Worm (Caenorhabditis elegans) whole organism, L3 larva: Measurements from ENCODE around the gene appg-2.

Source experiments
- aly-2 ChIP-seq: fragments of 150-350 bp; optimal IDR thresholded peaks from 2 replicates; lab custom pipeline; 2014; ENCODE audit warnings: missing biosample characterization, missing genetic modification characterization
- ama-1 ChIP-seq: fragments of 150-350 bp; optimal IDR thresholded peaks from 2 replicates; lab custom pipeline; 2018
- ceh-9 ChIP-seq: sonication (generic microtip); optimal IDR thresholded peaks from 2 replicates; lab custom pipeline; 2018; ENCODE audit warnings: missing biosample characterization, missing genetic modification characterization
- fkh-10 ChIP-seq: sonication (generic microtip); optimal IDR thresholded peaks from 2 replicates; lab custom pipeline; 2017; ENCODE audit warnings: missing biosample characterization, missing genetic modification reagents, missing genetic modification characterization
- fos-1 ChIP-seq: fragments of 150-350 bp; optimal IDR thresholded peaks from 2 replicates; lab custom pipeline; 2014; ENCODE audit warnings: missing biosample characterization, missing genetic modification characterization
- pha-4 ChIP-seq: fragments of 150-350 bp; optimal IDR thresholded peaks from 2 replicates; lab custom pipeline; 2014; ENCODE audit warnings: missing biosample characterization, missing genetic modification reagents, missing genetic modification characterization
- zag-1 ChIP-seq: fragments of 150-350 bp; optimal IDR thresholded peaks from 2 replicates; lab custom pipeline; 2014; ENCODE audit warnings: missing biosample characterization, missing genetic modification characterization

ce11 chrII:8822711-8823110 is 21.8 kb downstream of the appg-2 start:
- no peak for TF ChIP-seq aly-2 (tag; lab: Kevin White, UChicago)
- no peak for TF ChIP-seq pha-4 (tag; lab: Kevin White, UChicago)
- no peak for TF ChIP-seq fkh-10
- TF ChIP-seq fos-1 (tag; lab: Kevin White, UChicago): no peak
- no peak for TF ChIP-seq ceh-9
- TF ChIP-seq zag-1: no peak
- no peak for TF ChIP-seq ama-1
